Worm (Caenorhabditis elegans) whole organism, midembryonic: ENCODE measurements around the gene pals-37.

ENCODE experiments used
- cog-1 ChIP-seq: sonication (generic microtip); optimal IDR thresholded peaks from 2 replicates; lab custom pipeline; 2016; ENCODE audit warnings: missing genetic modification characterization, missing compliant biosample characterization
- flt-1 ChIP-seq: fragments of 200-800 bp; sonication (Bioruptor generic); IDR thresholded peaks from 2 replicates; pipeline ENCODE4 v1.3.6; 2022; ENCODE audit warnings: missing genetic modification characterization, missing compliant biosample characterization
- klf-2 ChIP-seq: fragments of 200-800 bp; sonication (Bioruptor generic); conservative IDR thresholded peaks from 2 replicates; pipeline ENCODE4 v1.3.6; 2022; ENCODE audit warnings: missing genetic modification reagents, missing genetic modification characterization, missing compliant biosample characterization
- med-1 ChIP-seq: sonication (generic microtip); optimal IDR thresholded peaks from 2 replicates; lab custom pipeline; 2017; ENCODE audit warnings: missing genetic modification characterization, mild to moderate bottlenecking, missing compliant biosample characterization, antibody characterized with exemption, missing genetic modification reagents; ENCODE audit not compliant: insufficient read depth
- tab-1 ChIP-seq: fragments of 200-800 bp; sonication (Bioruptor generic); IDR thresholded peaks from 2 replicates; pipeline ENCODE4 v1.3.6; 2022; ENCODE audit warnings: missing genetic modification characterization, missing compliant biosample characterization
- ztf-23 ChIP-seq: fragments of 200-800 bp; sonication (Bioruptor generic); IDR thresholded peaks from 2 replicates; pipeline ENCODE4 v1.3.6; 2022; ENCODE audit warnings: missing genetic modification reagents, missing genetic modification characterization, missing compliant biosample characterization
- ztf-29 ChIP-seq: fragments of 200-800 bp; sonication (Bioruptor generic); IDR thresholded peaks from 2 replicates; pipeline ENCODE4 v1.3.6; 2022; ENCODE audit warnings: missing genetic modification reagents, missing genetic modification characterization, missing compliant biosample characterization

DNA sequence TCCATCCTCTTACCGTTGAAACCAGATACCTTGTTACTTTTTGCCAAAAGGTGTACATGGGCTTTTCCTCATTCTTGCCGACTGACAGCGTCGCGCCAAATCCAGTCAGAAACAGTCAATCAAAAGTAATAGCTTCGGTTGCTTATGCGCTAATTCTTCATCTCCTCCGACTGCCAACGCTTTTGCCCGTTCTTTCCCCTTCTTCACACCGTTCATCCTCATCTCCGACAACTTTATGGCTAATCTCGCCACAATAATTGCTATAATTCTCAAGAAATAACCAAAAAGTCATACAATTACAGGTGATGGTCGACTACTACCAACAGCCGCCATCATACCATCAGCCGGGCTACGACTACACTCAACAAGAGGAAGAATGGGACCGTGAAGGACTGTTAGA lies 36.8 kb upstream of the pals-37 start, which contains the start of gene atn-1:
- no peak for TF ChIP-seq tab-1
- TF ChIP-seq flt-1 (GFP tag; lab: Robert Waterston, UW), result no peak
- TF ChIP-seq ztf-29 (GFP tag; lab: Robert Waterston, UW), result no peak
- no peak for TF ChIP-seq klf-2
- no peak for TF ChIP-seq ztf-23 (GFP tag; lab: Robert Waterston, UW)
- no peak for TF ChIP-seq med-1 (GFP tag; lab: Kevin White, UChicago)
- TF ChIP-seq cog-1 (tag; lab: Kevin White, UChicago), result no peak
